Worm (Caenorhabditis elegans): Measurements from ENCODE around the gene dnj-24.
A peak's percentile ranks its signal among the peaks of the same experiment; 100 is the strongest.

The dnj-24 gene

DNA sequence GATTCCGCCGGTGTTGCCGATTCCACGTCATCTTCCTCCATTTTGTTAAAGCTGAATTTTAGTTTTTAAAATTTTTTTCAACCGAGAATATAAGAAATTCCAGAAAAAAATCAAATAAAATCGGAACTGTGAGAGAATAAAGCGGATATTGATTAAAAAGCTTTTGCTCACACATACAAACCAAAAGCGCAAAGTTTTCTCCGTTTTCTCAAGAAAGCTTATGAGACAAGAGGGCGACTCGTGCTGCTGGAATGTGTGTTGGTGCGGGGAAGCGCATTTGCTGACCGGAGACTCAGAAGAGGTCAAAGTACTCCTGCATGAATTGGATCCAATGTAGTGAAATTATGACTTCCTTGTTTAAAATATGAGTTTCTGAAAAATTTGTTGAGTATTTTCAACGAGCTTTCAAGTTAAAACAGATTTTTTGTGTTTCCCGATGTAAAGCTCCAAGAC lies 44.0 kb downstream of the dnj-24 start, which contains the start of gene paqr-2 (continued):
- TF ChIP-seq efl-3 (GFP tag; optimal IDR thresholded peaks at IDR 0.05) (no peak), ama-1 (optimal IDR thresholded peaks at IDR 0.05) (no peak), hlh-4 (tag; optimal IDR thresholded peaks at IDR 0.05) (no peak), nhr-47 (tag; optimal IDR thresholded peaks at IDR 0.05) (no peak), fkh-10 (GFP tag; optimal IDR thresholded peaks at IDR 0.05) (no peak), pax-3 (tag; optimal IDR thresholded peaks at IDR 0.05) (no peak), efl-1 (optimal IDR thresholded peaks at IDR 0.05) (peak; percentile 36 to 43), efl-1 (GFP tag; optimal IDR thresholded peaks at IDR 0.05 in 1 of 2) (peak; percentile 39 to 90), C34B4.2 (tag; optimal IDR thresholded peaks at IDR 0.05) (no peak)

DNA sequence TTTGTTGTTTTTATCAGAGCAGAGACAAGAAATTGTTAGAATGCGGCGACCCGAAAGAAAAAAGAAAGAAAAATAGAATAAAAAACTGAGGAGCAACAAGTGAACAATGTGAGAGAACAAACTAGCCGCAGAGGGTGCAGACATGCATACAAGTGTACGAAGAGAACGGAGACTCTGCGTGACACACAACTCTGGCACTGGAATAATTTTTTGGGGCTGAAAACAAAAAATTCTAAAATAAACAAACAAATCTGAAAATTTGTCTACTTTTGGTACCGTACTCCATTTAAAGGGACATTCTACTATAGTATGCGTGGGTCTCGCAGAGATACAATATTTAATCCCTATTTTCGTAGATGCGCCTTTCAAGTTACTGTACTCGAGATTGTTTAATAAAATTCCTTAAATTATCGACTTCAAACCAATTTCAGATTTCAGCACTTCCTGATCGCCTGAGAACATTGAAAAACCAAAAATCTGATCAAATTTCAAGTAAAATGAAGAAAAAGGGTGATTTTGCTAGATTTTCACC lies 48.8 kb downstream of the dnj-24 start:
- TF ChIP-seq pqm-1 (tag; optimal IDR thresholded peaks at IDR 0.05) = no peak
- TF ChIP-seq lin-14 (GFP tag; optimal IDR thresholded peaks at IDR 0.05) = peak; percentile 35
- no peak for TF ChIP-seq efl-1 (optimal IDR thresholded peaks at IDR 0.05)
- peak in 1 of 2 experiments; percentile 61 for TF ChIP-seq efl-1 (GFP tag; optimal IDR thresholded peaks at IDR 0.05 in 1 of 2)

DNA sequence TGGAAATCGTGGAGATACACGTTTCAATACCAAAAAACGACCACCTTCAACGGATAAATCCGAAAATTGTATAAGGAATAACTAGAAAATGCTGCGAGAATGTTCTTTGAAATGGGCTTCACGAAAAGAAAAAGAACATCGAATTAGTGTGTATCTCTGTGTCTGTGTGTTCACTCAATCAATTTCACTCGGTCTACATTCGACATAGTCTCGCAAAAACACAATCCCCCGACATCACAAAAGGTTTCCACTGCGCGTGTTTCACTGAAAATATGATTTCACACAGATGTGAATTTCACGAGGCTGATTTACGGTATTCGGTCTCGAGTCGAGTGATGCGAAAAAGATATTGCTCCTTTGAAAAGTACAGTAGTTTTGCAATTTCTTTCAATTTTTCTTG lies 50.2 kb downstream of the dnj-24 start:
- TF ChIP-seq unc-130 (tag; optimal IDR thresholded peaks at IDR 0.05) (no peak), tbx-2 (tag; optimal IDR thresholded peaks at IDR 0.05) (no peak), blmp-1 (tag; optimal IDR thresholded peaks at IDR 0.05) (peak; percentile 7), xbp-1 (tag; optimal IDR thresholded peaks at IDR 0.05) (no peak), efl-1 (optimal IDR thresholded peaks at IDR 0.05) (no peak), efl-1 (GFP tag; optimal IDR thresholded peaks at IDR 0.05 in 1 of 2) (peak in 1 of 2 experiments; percentile 90)

DNA sequence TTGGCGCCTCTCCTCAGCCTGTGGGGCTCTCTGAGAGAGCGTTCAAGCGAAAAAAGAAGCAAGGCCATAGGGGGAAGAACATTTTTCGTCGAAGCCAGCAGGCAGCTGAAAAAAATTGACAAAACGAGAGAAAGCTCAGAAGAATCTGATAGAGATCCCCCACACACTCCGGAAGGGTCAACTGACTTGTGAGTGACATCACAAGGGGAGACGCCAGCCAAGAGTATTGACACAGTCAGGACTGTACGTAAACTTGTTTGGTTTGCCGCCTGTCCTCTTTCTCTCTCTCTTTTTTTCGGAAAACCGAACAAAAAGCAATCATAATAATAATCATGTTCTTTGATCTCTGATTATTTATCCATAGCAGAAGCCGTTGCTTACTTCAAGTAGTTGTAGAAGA lies 51.0 kb downstream of the dnj-24 start:
- no peak for TF ChIP-seq tlp-1 (tag; optimal IDR thresholded peaks at IDR 0.05)
- TF ChIP-seq C04F5.9 (tag; optimal IDR thresholded peaks at IDR 0.05) = no peak
- no peak for TF ChIP-seq nhr-12 (tag; optimal IDR thresholded peaks at IDR 0.05)
- TF ChIP-seq nhr-71 (tag; optimal IDR thresholded peaks at IDR 0.05) = peak; percentile 24
- no peak for TF ChIP-seq vab-15 (tag; optimal IDR thresholded peaks at IDR 0.05)
- TF ChIP-seq unc-30 (tag; optimal IDR thresholded peaks at IDR 0.05) = no peak
- TF ChIP-seq efl-1 (optimal IDR thresholded peaks at IDR 0.05) = no peak
- peak in 1 of 2 experiments; percentile 42 for TF ChIP-seq efl-1 (GFP tag; optimal IDR thresholded peaks at IDR 0.05 in 1 of 2)
- no peak for TF ChIP-seq ceh-90 (tag; optimal IDR thresholded peaks at IDR 0.05)
- TF ChIP-seq nhr-47 (tag; optimal IDR thresholded peaks at IDR 0.05) = no peak
- TF ChIP-seq fkh-8 (tag; optimal IDR thresholded peaks at IDR 0.05) = no peak
- no peak for TF ChIP-seq jun-1 (tag; optimal IDR thresholded peaks at IDR 0.05)
- peak in 1 of 6 experiments; percentile 1 for TF ChIP-seq elt-3 (tag; optimal IDR thresholded peaks at IDR 0.05)
- no peak for TF ChIP-seq irx-1 (tag; optimal IDR thresholded peaks at IDR 0.05)
- TF ChIP-seq skn-1 (tag; optimal IDR thresholded peaks at IDR 0.05) = no peak
- TF ChIP-seq blmp-1 (tag; optimal IDR thresholded peaks at IDR 0.05) = peak; percentile 37
- no peak for TF ChIP-seq ets-5 (GFP tag; IDR thresholded peaks at IDR 0.05)
- TF ChIP-seq dsc-1 (tag; optimal IDR thresholded peaks at IDR 0.05) = no peak
- no peak for TF ChIP-seq rnt-1 (tag; optimal IDR thresholded peaks at IDR 0.05)
- no peak for TF ChIP-seq mef-2 (tag; optimal IDR thresholded peaks at IDR 0.05)
- no peak for TF ChIP-seq ceh-8 (GFP tag; optimal IDR thresholded peaks at IDR 0.05)
- TF ChIP-seq dpl-1 (GFP tag; optimal IDR thresholded peaks at IDR 0.05) = peak in 1 of 3 experiments; percentile 5
- peak; percentile 50 for TF ChIP-seq lin-14 (GFP tag; optimal IDR thresholded peaks at IDR 0.05)
- TF ChIP-seq unc-130 (tag; optimal IDR thresholded peaks at IDR 0.05) = no peak
- no peak for TF ChIP-seq isw-1 (GFP tag; IDR thresholded peaks at IDR 0.05)
- TF ChIP-seq nhr-20 (tag; optimal IDR thresholded peaks at IDR 0.05) = peak; percentile 27
- peak in 1 of 2 experiments; percentile 50 for TF ChIP-seq lin-35 (GFP tag; optimal IDR thresholded peaks at IDR 0.05)
- 0 out of 2 replicates have a peak, but pooled peaks have one; percentile 11 for TF ChIP-seq nhr-19 (GFP tag; conservative IDR thresholded peaks at IDR 0.05)
- no peak for TF ChIP-seq lin-13 (GFP tag; optimal IDR thresholded peaks at IDR 0.05)
- TF ChIP-seq lsy-2 (tag; optimal IDR thresholded peaks at IDR 0.05) = peak in 1 of 2 experiments; percentile 27
- TF ChIP-seq ama-1 (optimal IDR thresholded peaks at IDR 0.05) = no peak
- no peak for TF ChIP-seq nhr-90 (tag; optimal IDR thresholded peaks at IDR 0.05; ENCODE audit: poor library complexity)
- TF ChIP-seq ceh-63 (GFP tag; optimal IDR thresholded peaks at IDR 0.05) = no peak
- no peak for TF ChIP-seq unc-98 (GFP tag; IDR thresholded peaks at IDR 0.05)
- TF ChIP-seq hpl-2 (GFP tag; optimal IDR thresholded peaks at IDR 0.05) = no peak
- TF ChIP-seq mdl-1 (tag; optimal IDR thresholded peaks at IDR 0.05) = peak in 1 of 2 experiments; percentile 25
- no peak for TF ChIP-seq hlh-4 (tag; optimal IDR thresholded peaks at IDR 0.05)
- TF ChIP-seq nhr-77 (tag; optimal IDR thresholded peaks at IDR 0.05) = no peak
